Fruit fly (Drosophila melanogaster): ENCODE measurements around the gene CG33298.

DNA sequence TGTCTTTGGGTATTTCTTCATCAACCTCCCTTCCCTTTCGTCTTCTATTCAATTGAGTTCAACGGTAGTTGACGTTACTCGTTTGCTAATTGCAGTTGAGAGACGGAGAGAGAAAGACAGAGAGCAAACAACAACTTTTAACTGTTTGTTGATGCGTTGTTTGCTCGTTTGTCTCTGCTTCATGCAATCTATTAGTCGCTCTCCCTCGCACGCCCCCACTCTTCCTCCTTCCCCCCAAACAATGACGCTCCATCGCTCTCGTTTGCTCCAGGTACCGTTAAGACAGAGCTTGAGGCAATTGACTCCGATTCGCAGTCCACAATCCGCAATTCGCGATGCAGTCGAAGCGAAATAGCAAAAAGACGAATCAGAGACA is 2.0 kb downstream of the CG33298 start:
- TF ChIP-seq Sox14 (GFP tag; optimal IDR thresholded peaks at IDR 0.05), result no peak
- TF ChIP-seq CG3032 (tag; optimal IDR thresholded peaks at IDR 0.05), result no peak
- TF ChIP-seq CG15336 (GFP tag; IDR thresholded peaks at IDR 0.05), result peak; percentile 37; the same call in 1 of the 2 replicates
- no peak for TF ChIP-seq CG6276 (GFP tag; optimal IDR thresholded peaks at IDR 0.05)
- no peak for TF ChIP-seq CG4318 (GFP tag; optimal IDR thresholded peaks at IDR 0.05)
- no peak for TF ChIP-seq ss (GFP tag; optimal IDR thresholded peaks at IDR 0.05)
- no peak for TF ChIP-seq CG3919 (GFP tag; optimal IDR thresholded peaks at IDR 0.05)
- TF ChIP-seq OdsH (GFP tag; optimal IDR thresholded peaks at IDR 0.05), result no peak

Data from whole organism, prepupa.